Worm (Caenorhabditis elegans) whole organism, L4 larva: ENCODE measurements around the gene sulp-5.

Source experiments
- D1046.2 ChIP-seq: fragments of 200-800 bp; sonication (Bioruptor generic); IDR thresholded peaks from 2 replicates; pipeline ENCODE4 v1.3.6; 2022; ENCODE audit warnings: missing genetic modification characterization, missing compliant biosample characterization
- F26F4.8 ChIP-seq: fragments of 200-800 bp; sonication (Bioruptor generic); conservative IDR thresholded peaks from 2 replicates; pipeline ENCODE4 v1.3.6; 2022; ENCODE audit warnings: missing genetic modification characterization, missing compliant biosample characterization
- R02D3.7 ChIP-seq: fragments of 150-350 bp; sonication (generic microtip); optimal IDR thresholded peaks from 3 replicates; lab custom pipeline; 2014; ENCODE audit warnings: missing biosample characterization, missing genetic modification characterization
- Y5F2A.4 ChIP-seq: fragments of 200-800 bp; sonication (Bioruptor generic); optimal IDR thresholded peaks from 2 replicates; lab custom pipeline; 2018; ENCODE audit warnings: mild to moderate bottlenecking, missing genetic modification characterization, missing compliant biosample characterization
- ZK337.2 ChIP-seq: fragments of 200-800 bp; sonication (Bioruptor generic); IDR thresholded peaks from 2 replicates; pipeline ENCODE4 v1.3.6; 2022; ENCODE audit warnings: missing genetic modification reagents, missing genetic modification characterization, missing compliant biosample characterization
- ama-1 ChIP-seq: fragments of 150-350 bp; optimal IDR thresholded peaks from 2 replicates; lab custom pipeline; 2014; ENCODE audit warnings: inconsistent platforms, mixed read lengths
- arid-1 ChIP-seq: fragments of 200-800 bp; sonication (Bioruptor generic); conservative IDR thresholded peaks from 2 replicates; pipeline ENCODE4 v1.3.6; 2022; ENCODE audit warnings: missing genetic modification reagents, missing genetic modification characterization, missing compliant biosample characterization
- ces-1 ChIP-seq: fragments of 150-350 bp; sonication (generic microtip); optimal IDR thresholded peaks from 4 replicates; lab custom pipeline; 2014; ENCODE audit warnings: missing biosample characterization, missing genetic modification reagents, missing genetic modification characterization
- cey-2 ChIP-seq: sonication (generic microtip); optimal IDR thresholded peaks from 3 replicates; lab custom pipeline; 2017; ENCODE audit warnings: missing genetic modification characterization, mild to moderate bottlenecking, missing compliant biosample characterization, antibody characterized with exemption, borderline replicate concordance; ENCODE audit not compliant: insufficient read depth
- daf-12 ChIP-seq: fragments of 150-350 bp; optimal IDR thresholded peaks from 2 replicates; lab custom pipeline; 2014; ENCODE audit warnings: missing biosample characterization, missing genetic modification reagents, missing genetic modification characterization
- daf-16 ChIP-seq, 3 experiments: sonication (generic microtip); optimal IDR thresholded peaks; 2 replicates each; lab custom pipeline; 2016 to 2017; ENCODE audit warnings: missing genetic modification characterization in 3 of 3, missing genetic modification reagents in 3 of 3, mild to moderate bottlenecking in 2 of 3, missing compliant biosample characterization in 2 of 3, missing biosample characterization in 1 of 3, moderate library complexity in 1 of 3
- daf-19 ChIP-seq: fragments of 200-800 bp; sonication (Bioruptor generic); conservative IDR thresholded peaks from 2 replicates; pipeline ENCODE4 v1.3.6; 2022; ENCODE audit warnings: missing genetic modification characterization, missing compliant biosample characterization
- dmd-6 ChIP-seq: fragments of 200-800 bp; sonication (Bioruptor generic); IDR thresholded peaks from 2 replicates; pipeline ENCODE4 v1.3.6; 2022; ENCODE audit warnings: missing genetic modification reagents, missing genetic modification characterization, missing compliant biosample characterization
- dmd-9 ChIP-seq: fragments of 200-800 bp; sonication (Bioruptor generic); IDR thresholded peaks from 2 replicates; pipeline ENCODE4 v1.3.6; 2022; ENCODE audit warnings: missing genetic modification reagents, missing genetic modification characterization, missing compliant biosample characterization
- dve-1 ChIP-seq: sonication (generic microtip); optimal IDR thresholded peaks from 2 replicates; lab custom pipeline; 2017; ENCODE audit warnings: antibody characterized with exemption, mild to moderate bottlenecking, missing genetic modification characterization, missing compliant biosample characterization; ENCODE audit not compliant: insufficient read depth
- egl-27 ChIP-seq: sonication (generic microtip); optimal IDR thresholded peaks from 3 replicates; lab custom pipeline; 2017; ENCODE audit warnings: missing biosample characterization, missing genetic modification reagents, missing genetic modification characterization
- fkh-10 ChIP-seq: fragments of 150-350 bp; optimal IDR thresholded peaks from 2 replicates; lab custom pipeline; 2014; ENCODE audit warnings: missing biosample characterization, missing genetic modification reagents, missing genetic modification characterization
- gei-8 ChIP-seq: fragments of 200-800 bp; sonication (Bioruptor generic); optimal IDR thresholded peaks from 2 replicates; lab custom pipeline; 2018; ENCODE audit warnings: mild to moderate bottlenecking, missing genetic modification characterization, missing compliant biosample characterization
- hlh-11 ChIP-seq: fragments of 200-800 bp; sonication (Bioruptor generic); optimal IDR thresholded peaks from 2 replicates; lab custom pipeline; 2018; ENCODE audit warnings: mild to moderate bottlenecking, missing genetic modification characterization, missing compliant biosample characterization
- hlh-30 ChIP-seq: sonication (generic microtip); optimal IDR thresholded peaks from 2 replicates; lab custom pipeline; 2017; ENCODE audit warnings: antibody characterized with exemption, mild to moderate bottlenecking, missing genetic modification characterization, missing compliant biosample characterization; ENCODE audit not compliant: insufficient read depth
- jun-1 ChIP-seq: fragments of 150-350 bp; optimal IDR thresholded peaks from 2 replicates; lab custom pipeline; 2014; ENCODE audit warnings: missing biosample characterization, missing genetic modification reagents, missing genetic modification characterization
- lin-15B ChIP-seq: fragments of 150-350 bp; sonication (generic microtip); optimal IDR thresholded peaks from 3 replicates; lab custom pipeline; 2014; ENCODE audit warnings: missing biosample characterization, missing genetic modification characterization
- lin-29 ChIP-seq: fragments of 200-800 bp; sonication (Bioruptor generic); IDR thresholded peaks from 2 replicates; pipeline ENCODE4 v1.3.6; 2022; ENCODE audit warnings: missing genetic modification reagents, missing genetic modification characterization, missing compliant biosample characterization
- lin-38 ChIP-seq: fragments of 200-800 bp; sonication (Bioruptor generic); IDR thresholded peaks from 2 replicates; pipeline ENCODE4 v1.3.6; 2022; ENCODE audit warnings: missing genetic modification reagents, missing genetic modification characterization, missing compliant biosample characterization
- lir-3 ChIP-seq: sonication (generic microtip); optimal IDR thresholded peaks from 2 replicates; lab custom pipeline; 2016; ENCODE audit warnings: mild to moderate bottlenecking, missing genetic modification characterization, missing compliant biosample characterization
- mdl-1 ChIP-seq, 2 experiments: fragments of 150-350 bp in 1 of 2; sonication (generic microtip) in 1 of 2; optimal IDR thresholded peaks; 2 replicates each; lab custom pipeline; 2014 to 2017; ENCODE audit warnings: missing biosample characterization in 2 of 2, missing genetic modification characterization in 2 of 2
- mdt-29 ChIP-seq: fragments of 200-800 bp; sonication (Bioruptor generic); IDR thresholded peaks from 2 replicates; pipeline ENCODE4 v1.3.6; 2022; ENCODE audit warnings: missing genetic modification reagents, missing genetic modification characterization, missing compliant biosample characterization
- mep-1 ChIP-seq: fragments of 150-350 bp; sonication (generic microtip); optimal IDR thresholded peaks from 3 replicates; lab custom pipeline; 2014; ENCODE audit warnings: missing biosample characterization, missing genetic modification characterization
- mxl-2 ChIP-seq: fragments of 200-800 bp; sonication (Bioruptor generic); conservative IDR thresholded peaks from 2 replicates; pipeline ENCODE4 v1.3.6; 2022; ENCODE audit warnings: missing genetic modification reagents, missing genetic modification characterization, missing compliant biosample characterization
- mxl-3 ChIP-seq: fragments of 200-800 bp; sonication (Bioruptor generic); optimal IDR thresholded peaks from 2 replicates; lab custom pipeline; 2018; ENCODE audit warnings: mild to moderate bottlenecking, missing genetic modification characterization, missing compliant biosample characterization
- nhr-11 ChIP-seq: fragments of 150-350 bp; optimal IDR thresholded peaks from 2 replicates; lab custom pipeline; 2014; ENCODE audit warnings: missing biosample characterization, missing genetic modification characterization
- nhr-28 ChIP-seq: fragments of 150-350 bp; optimal IDR thresholded peaks from 2 replicates; lab custom pipeline; 2014; ENCODE audit warnings: missing biosample characterization, missing genetic modification characterization
- nhr-48 ChIP-seq: sonication (generic microtip); optimal IDR thresholded peaks from 2 replicates; lab custom pipeline; 2016; ENCODE audit warnings: mild to moderate bottlenecking, missing genetic modification characterization, missing compliant biosample characterization
- nhr-77 ChIP-seq: fragments of 150-350 bp; optimal IDR thresholded peaks from 2 replicates; lab custom pipeline; 2014; ENCODE audit warnings: missing biosample characterization, missing genetic modification characterization
- rbr-2 ChIP-seq: sonication (generic microtip); optimal IDR thresholded peaks from 2 replicates; lab custom pipeline; 2016; ENCODE audit warnings: missing genotype, missing genetic modification characterization, missing compliant biosample characterization
- saeg-2 ChIP-seq: fragments of 200-800 bp; sonication (Bioruptor generic); IDR thresholded peaks from 2 replicates; pipeline ENCODE4 v1.3.6; 2022; ENCODE audit warnings: missing genetic modification reagents, missing genetic modification characterization, missing compliant biosample characterization
- set-16 ChIP-seq: fragments of 200-800 bp; sonication (Bioruptor generic); IDR thresholded peaks from 2 replicates; pipeline ENCODE4 v1.3.6; 2022; ENCODE audit warnings: missing genetic modification reagents, missing genetic modification characterization, missing compliant biosample characterization
- snpc-1.2 ChIP-seq: fragments of 200-800 bp; sonication (Bioruptor generic); IDR thresholded peaks from 2 replicates; pipeline ENCODE4 v1.3.6; 2022; ENCODE audit warnings: missing genetic modification reagents, missing genetic modification characterization, missing compliant biosample characterization
- snpc-4 ChIP-seq: fragments of 150-350 bp; optimal IDR thresholded peaks from 2 replicates; lab custom pipeline; 2014; ENCODE audit warnings: missing biosample characterization, missing genetic modification characterization
- spr-3 ChIP-seq: fragments of 200-800 bp; sonication (Bioruptor generic); optimal IDR thresholded peaks from 2 replicates; lab custom pipeline; 2018; ENCODE audit warnings: mild to moderate bottlenecking, missing genetic modification characterization, missing compliant biosample characterization
- unc-130 ChIP-seq: sonication (generic microtip); optimal IDR thresholded peaks from 2 replicates; lab custom pipeline; 2016; ENCODE audit warnings: missing genetic modification reagents, missing genetic modification characterization, missing compliant biosample characterization
- unc-62 ChIP-seq, 3 experiments: fragments of 150-350 bp in 1 of 3; sonication (generic microtip); optimal IDR thresholded peaks in 2 of 3; peaks in 1 of 3; 1 replicate in 1 of 3; 2 replicates in 2 of 3; lab custom pipeline; 2014 to 2017; ENCODE audit warnings: missing biosample characterization in 3 of 3, missing genetic modification characterization in 3 of 3, missing genetic modification reagents in 3 of 3, missing genotype in 1 of 3
- zfp-2 ChIP-seq: sonication (generic microtip); optimal IDR thresholded peaks from 2 replicates; lab custom pipeline; 2016; ENCODE audit warnings: mild to moderate bottlenecking, missing genetic modification characterization, missing compliant biosample characterization
- zfp-3 ChIP-seq: fragments of 200-800 bp; sonication (Bioruptor generic); conservative IDR thresholded peaks from 2 replicates; pipeline ENCODE4 v1.3.6; 2022; ENCODE audit warnings: missing genetic modification reagents, missing genetic modification characterization, missing compliant biosample characterization
- zip-11 ChIP-seq: fragments of 200-800 bp; sonication (Bioruptor generic); IDR thresholded peaks from 2 replicates; pipeline ENCODE4 v1.3.6; 2022; ENCODE audit warnings: missing genetic modification characterization, missing compliant biosample characterization
- ztf-11 ChIP-seq: fragments of 150-350 bp; optimal IDR thresholded peaks from 2 replicates; lab custom pipeline; 2014; ENCODE audit warnings: missing biosample characterization, missing genetic modification characterization

sulp-5 gene

ce11 chrV:11921229-11921628 is 41.4 kb downstream of the sulp-5 start (continued):
- TF ChIP-seq R02D3.7, result no peak
- no peak for TF ChIP-seq lir-3 (tag; lab: Kevin White, UChicago)

- TF ChIP-seq daf-12 (tag; lab: Kevin White, UChicago) (no peak), fkh-10 (GFP tag; lab: Kevin White, UChicago) (no peak), mdt-29 (no peak), mxl-3 (GFP tag; lab: Kevin White, UChicago) (peak; percentile 37), jun-1 (tag; lab: Kevin White, UChicago) (no peak), daf-16 (GFP tag; optimal IDR thresholded peaks at IDR 0.05; lab: Kevin White, UChicago) (peak in 1 of 2 experiments; percentile 72), daf-16 (tag; optimal IDR thresholded peaks at IDR 0.05; lab: Kevin White, UChicago) (peak; percentile 96), nhr-48 (tag; lab: Kevin White, UChicago) (no peak), daf-19 (no peak), unc-130 (GFP tag; lab: Kevin White, UChicago) (no peak), ZK337.2 (GFP tag; lab: Robert Waterston, UW) (no peak), set-16 (GFP tag; lab: Robert Waterston, UW) (no peak), R02D3.7 (no peak), dmd-6 (GFP tag; lab: Robert Waterston, UW) (peak; percentile 51), nhr-28 (tag; lab: Kevin White, UChicago) (peak; percentile 71), ces-1 (no peak), snpc-1.2 (GFP tag; lab: Robert Waterston, UW) (no peak), zfp-3 (GFP tag; lab: Robert Waterston, UW) (no peak), hlh-11 (tag; lab: Kevin White, UChicago) (peak; percentile 78), hlh-30 (tag; lab: Kevin White, UChicago) (peak; percentile 80), zfp-2 (no peak), cey-2 (no peak), saeg-2 (GFP tag; lab: Robert Waterston, UW) (no peak), dve-1 (peak; percentile 80), mdl-1 (tag; optimal IDR thresholded peaks at IDR 0.05; lab: Kevin White, UChicago) (peak in 1 of 2 experiments; percentile 60), ztf-11 (no peak), D1046.2 (GFP tag; lab: Robert Waterston, UW) (no peak), unc-62 (GFP tag; optimal IDR thresholded peaks at IDR 0.05 in 1 of 2; lab: Kevin White, UChicago) (peak in 1 of 2 experiments; percentile 36), unc-62 (tag; optimal IDR thresholded peaks at IDR 0.05; lab: Kevin White, UChicago) (no peak), nhr-77 (tag; lab: Kevin White, UChicago) (peak; percentile 55), ama-1 (lab: Kevin White, UChicago) (peak; percentile 66), mxl-2 (GFP tag; lab: Robert Waterston, UW) (no peak), Y5F2A.4 (GFP tag; lab: Kevin White, UChicago) (no peak), lin-29 (no peak), F26F4.8 (GFP tag; lab: Robert Waterston, UW) (no peak), gei-8 (GFP tag; lab: Kevin White, UChicago) (no peak), arid-1 (GFP tag; lab: Robert Waterston, UW) (no peak), spr-3 (GFP tag; lab: Kevin White, UChicago) (no peak), dmd-9 (GFP tag; lab: Robert Waterston, UW) (no peak), rbr-2 (tag; lab: Kevin White, UChicago) (no peak), lin-15B (no peak), snpc-4 (no peak), lin-38 (no peak), zip-11 (GFP tag; lab: Robert Waterston, UW) (no peak), mep-1 (tag; lab: Kevin White, UChicago) (peak; percentile 21), egl-27 (tag; lab: Kevin White, UChicago) (no peak), nhr-11 (tag; lab: Kevin White, UChicago) (peak; percentile 62)
These were observed 42.1 kb downstream of the sulp-5 start for ce11 chrV:11921689-11922517.
